Worm (Caenorhabditis elegans): ENCODE results near the gene F18C5.5.
A peak's percentile ranks its signal among the peaks of the same experiment; 100 is the strongest.

F18C5.5 gene

ce11 chrII:6522622-6523254, 43.8 kb downstream of the F18C5.5 start:
- TF ChIP-seq fos-1 (tag; optimal IDR thresholded peaks at IDR 0.05) (no peak), ama-1 (optimal IDR thresholded peaks at IDR 0.05) (no peak), peb-1 (tag; optimal IDR thresholded peaks at IDR 0.05) (no peak), ztf-4 (tag; optimal IDR thresholded peaks at IDR 0.05) (no peak), aly-2 (tag; optimal IDR thresholded peaks at IDR 0.05) (no peak), nhr-77 (tag; optimal IDR thresholded peaks at IDR 0.05) (no peak), sem-4 (tag; optimal IDR thresholded peaks at IDR 0.05) (no peak), gmeb-1 (tag; optimal IDR thresholded peaks at IDR 0.05) (no peak), sma-9 (GFP tag; optimal IDR thresholded peaks at IDR 0.05) (peak; percentile 31), sma-9 (tag; optimal IDR thresholded peaks at IDR 0.05) (no peak), F13H6.1 (tag; optimal IDR thresholded peaks at IDR 0.05) (peak; percentile 12), nhr-11 (tag; optimal IDR thresholded peaks at IDR 0.05) (no peak), mdl-1 (tag; optimal IDR thresholded peaks at IDR 0.05) (no peak)

ce11 chrII:6521316-6521715, 45.2 kb downstream of the F18C5.5 start, which contains the start of gene toe-2:
toe-2 (minus strand) TSS chrII:6521385.
- TF ChIP-seq nhr-25 (tag; optimal IDR thresholded peaks at IDR 0.05), result no peak
- no peak for TF ChIP-seq ztf-1 (GFP tag; conservative IDR thresholded peaks at IDR 0.05)
- TF ChIP-seq nhr-23 (tag; optimal IDR thresholded peaks at IDR 0.05), result no peak
- TF ChIP-seq lin-13 (GFP tag; optimal IDR thresholded peaks at IDR 0.05), result no peak
- TF ChIP-seq unc-55 (GFP tag; optimal IDR thresholded peaks at IDR 0.05), result no peak
- TF ChIP-seq ztf-11 (tag; optimal IDR thresholded peaks at IDR 0.05), result no peak
- TF ChIP-seq unc-62 (GFP tag; optimal IDR thresholded peaks at IDR 0.05), result no peak
- TF ChIP-seq nhr-237 (tag; optimal IDR thresholded peaks at IDR 0.05), result no peak
- TF ChIP-seq Y55F3AM.14 (GFP tag; optimal IDR thresholded peaks at IDR 0.05), result no peak
- TF ChIP-seq sem-4 (tag; optimal IDR thresholded peaks at IDR 0.05), result no peak
- no peak for TF ChIP-seq sma-3 (GFP tag; optimal IDR thresholded peaks at IDR 0.05)
- TF ChIP-seq elt-1 (tag; optimal IDR thresholded peaks at IDR 0.05), result no peak

- TF ChIP-seq nhr-23 (tag; optimal IDR thresholded peaks at IDR 0.05) (no peak), fos-1 (tag; optimal IDR thresholded peaks at IDR 0.05) (peak; percentile 42), sma-9 (GFP tag; optimal IDR thresholded peaks at IDR 0.05) (peak; percentile 17), sma-9 (tag; optimal IDR thresholded peaks at IDR 0.05) (no peak), ama-1 (optimal IDR thresholded peaks at IDR 0.05) (no peak), nhr-10 (tag; optimal IDR thresholded peaks at IDR 0.05) (no peak), zag-1 (tag; optimal IDR thresholded peaks at IDR 0.05) (no peak), mbf-1 (tag; optimal IDR thresholded peaks at IDR 0.05) (no peak)
Measured at ce11 chrII:6520103-6520502, 46.4 kb downstream of the F18C5.5 start.

ce11 chrII:6519703-6520102, 46.8 kb downstream of the F18C5.5 start:
- TF ChIP-seq snpc-4 (tag; optimal IDR thresholded peaks at IDR 0.05) (no peak), alr-1 (tag; optimal IDR thresholded peaks at IDR 0.05) (no peak)

ce11 chrII:6516276-6516675, 50.3 kb downstream of the F18C5.5 start, which contains the start of gene C56E6.7:
C56E6.7 (plus strand) TSS chrII:6516576.
- no peak for TF ChIP-seq sma-3 (GFP tag; optimal IDR thresholded peaks at IDR 0.05)
- TF ChIP-seq ztf-4 (tag; optimal IDR thresholded peaks at IDR 0.05), result no peak
- TF ChIP-seq zag-1 (tag; optimal IDR thresholded peaks at IDR 0.05), result no peak
- TF ChIP-seq nhr-237 (tag; optimal IDR thresholded peaks at IDR 0.05), result no peak
- TF ChIP-seq nhr-23 (tag; optimal IDR thresholded peaks at IDR 0.05), result no peak
- TF ChIP-seq skn-1 (tag; optimal IDR thresholded peaks at IDR 0.05), result no peak
- no peak for TF ChIP-seq elt-3 (tag; optimal IDR thresholded peaks at IDR 0.05)
- no peak for TF ChIP-seq aly-2 (tag; optimal IDR thresholded peaks at IDR 0.05)
- no peak for TF ChIP-seq ztf-1 (GFP tag; conservative IDR thresholded peaks at IDR 0.05)
- TF ChIP-seq mdl-1 (tag; optimal IDR thresholded peaks at IDR 0.05), result no peak
- TF ChIP-seq peb-1 (tag; optimal IDR thresholded peaks at IDR 0.05), result no peak
- TF ChIP-seq mbf-1 (tag; optimal IDR thresholded peaks at IDR 0.05), result no peak
- TF ChIP-seq nhr-10 (tag; optimal IDR thresholded peaks at IDR 0.05), result no peak
- TF ChIP-seq nhr-25 (tag; optimal IDR thresholded peaks at IDR 0.05), result no peak
- no peak for TF ChIP-seq blmp-1 (tag; optimal IDR thresholded peaks at IDR 0.05; ENCODE audit: insufficient read depth)
- no peak for TF ChIP-seq egl-27 (tag; optimal IDR thresholded peaks at IDR 0.05)
- no peak for TF ChIP-seq Y55F3AM.14 (GFP tag; optimal IDR thresholded peaks at IDR 0.05)
- TF ChIP-seq R02D3.7 (tag; optimal IDR thresholded peaks at IDR 0.05), result no peak
- no peak for TF ChIP-seq crh-2 (tag; optimal IDR thresholded peaks at IDR 0.05)
